Fruit fly (Drosophila melanogaster) whole organism, embryonic: ENCODE results near the gene tyn.
A peak's percentile ranks its signal among the peaks of the same experiment; 100 is the strongest.

Experiments
- Abd-B ChIP-seq: fragments of 200-800 bp; sonication (Bioruptor generic); optimal IDR thresholded peaks from 2 replicates; lab custom pipeline; 2018; ENCODE audit warnings: missing biosample characterization, mild to moderate bottlenecking, missing genetic modification characterization, moderate library complexity
- Ada2b ChIP-seq: fragments of 200-800 bp; sonication (Bioruptor generic); IDR thresholded peaks from 2 replicates; pipeline ENCODE4 v1.3.6; 2022; ENCODE audit warnings: missing biosample characterization, missing genetic modification characterization
- Asciz ChIP-seq: fragments of 200-800 bp; sonication (Bioruptor generic); optimal IDR thresholded peaks from 2 replicates; lab custom pipeline; 2017; ENCODE audit warnings: missing biosample characterization, mild to moderate bottlenecking, missing genetic modification characterization, missing genetic modification reagents
- B-H2 ChIP-seq: fragments of 200-800 bp; sonication (Bioruptor generic); optimal IDR thresholded peaks from 2 replicates; lab custom pipeline; 2018; ENCODE audit warnings: missing biosample characterization, mild to moderate bottlenecking, missing genetic modification characterization
- CG12219 ChIP-seq: fragments of 200-800 bp; sonication (Bioruptor generic); optimal IDR thresholded peaks from 3 replicates; lab custom pipeline; 2018; ENCODE audit warnings: missing biosample characterization, mild to moderate bottlenecking, missing genetic modification characterization
- CG12659 ChIP-seq: fragments of 200-800 bp; sonication (Bioruptor generic); optimal IDR thresholded peaks from 3 replicates; lab custom pipeline; 2017; ENCODE audit warnings: mild to moderate bottlenecking, missing biosample characterization, missing genetic modification reagents, missing genetic modification characterization
- CG12744 ChIP-seq: fragments of 200-800 bp; sonication (Bioruptor generic); optimal IDR thresholded peaks from 2 replicates; lab custom pipeline; 2016; ENCODE audit warnings: missing biosample characterization, missing genetic modification characterization
- CG13123 ChIP-seq: fragments of 200-800 bp; sonication (Bioruptor generic); optimal IDR thresholded peaks from 2 replicates; lab custom pipeline; 2016; ENCODE audit warnings: missing biosample characterization, missing genetic modification characterization
- CG14710 ChIP-seq: fragments of 200-800 bp; sonication (Bioruptor generic); optimal IDR thresholded peaks from 3 replicates; lab custom pipeline; 2019; ENCODE audit warnings: missing biosample characterization, mild to moderate bottlenecking, missing genetic modification characterization, moderate library complexity
- CG15601 ChIP-seq: fragments of 200-800 bp; sonication (Bioruptor generic); optimal IDR thresholded peaks from 3 replicates; lab custom pipeline; 2019; ENCODE audit warnings: missing biosample characterization, mild to moderate bottlenecking, missing genetic modification characterization, moderate library complexity
- CG17829 ChIP-seq: fragments of 200-800 bp; optimal IDR thresholded peaks from 2 replicates; lab custom pipeline; 2019; ENCODE audit warnings: missing biosample characterization, mild to moderate bottlenecking, missing genetic modification characterization, moderate library complexity
- CG3995 ChIP-seq: fragments of 200-800 bp; sonication (Bioruptor generic); optimal IDR thresholded peaks from 3 replicates; lab custom pipeline; 2016; ENCODE audit warnings: missing biosample characterization, missing genetic modification characterization
- CG42726 ChIP-seq: fragments of 200-800 bp; sonication (Bioruptor generic); IDR thresholded peaks from 2 replicates; pipeline ENCODE4 v1.3.6; 2022; ENCODE audit warnings: missing biosample characterization, missing genetic modification characterization; ENCODE audit not compliant: partially characterized antibody
- CG4730 ChIP-seq: fragments of 200-800 bp; sonication (Bioruptor generic); IDR thresholded peaks from 2 replicates; pipeline ENCODE4 v1.3.6; 2022; ENCODE audit warnings: missing biosample characterization, missing genetic modification characterization
- CG6175 ChIP-seq: fragments of 200-800 bp; sonication (Bioruptor generic); IDR thresholded peaks from 3 replicates; pipeline ENCODE4 v1.3.6; 2022; ENCODE audit warnings: missing biosample characterization, missing genetic modification characterization
- CG7987 ChIP-seq: fragments of 200-800 bp; sonication (Bioruptor generic); optimal IDR thresholded peaks from 2 replicates; lab custom pipeline; 2018; ENCODE audit warnings: missing biosample characterization, mild to moderate bottlenecking, missing genetic modification characterization, moderate library complexity
- CG8281 ChIP-seq: fragments of 200-800 bp; sonication (Bioruptor generic); optimal IDR thresholded peaks from 2 replicates; lab custom pipeline; 2018; ENCODE audit warnings: missing biosample characterization, mild to moderate bottlenecking, missing genetic modification characterization, moderate library complexity
- CG8290 ChIP-seq, 3 experiments: fragments of 200-800 bp; sonication (Bioruptor generic); optimal IDR thresholded peaks; 2 replicates each; lab custom pipeline; 2016 to 2019; ENCODE audit warnings: missing biosample characterization in 3 of 3, missing genetic modification characterization in 3 of 3, mild to moderate bottlenecking in 2 of 3, moderate library complexity in 1 of 3
- CG9797 ChIP-seq: fragments of 200-800 bp; sonication (Bioruptor generic); optimal IDR thresholded peaks from 3 replicates; lab custom pipeline; 2018; ENCODE audit warnings: missing biosample characterization, mild to moderate bottlenecking, missing genetic modification characterization
- Dad ChIP-seq: fragments of 200-800 bp; sonication (Bioruptor generic); optimal IDR thresholded peaks from 3 replicates; lab custom pipeline; 2016; ENCODE audit warnings: missing biosample characterization, missing genetic modification characterization
- Doc2 ChIP-seq: fragments of 200-800 bp; sonication (Bioruptor generic); IDR thresholded peaks from 2 replicates; pipeline ENCODE4 v1.3.6; 2022; ENCODE audit warnings: missing biosample characterization, missing genetic modification characterization
- Jarid2 ChIP-seq: fragments of 200-800 bp; sonication (Bioruptor generic); optimal IDR thresholded peaks from 3 replicates; lab custom pipeline; 2017; ENCODE audit warnings: mild to moderate bottlenecking, missing biosample characterization, missing genetic modification reagents, missing genetic modification characterization
- Med ChIP-seq: fragments of 200-800 bp; sonication (Bioruptor generic); peaks from one replicate; lab custom pipeline; 2016; ENCODE audit warnings: missing biosample characterization, missing genetic modification characterization, mild to moderate bottlenecking, inconsistent platforms, moderate library complexity
- Neu2 ChIP-seq: fragments of 200-800 bp; sonication (Bioruptor generic); optimal IDR thresholded peaks from 3 replicates; lab custom pipeline; 2016; ENCODE audit warnings: missing biosample characterization, missing genetic modification characterization, borderline replicate concordance
- Nf-YA ChIP-seq: fragments of 200-800 bp; sonication (Bioruptor generic); IDR thresholded peaks from 2 replicates; pipeline ENCODE4 v1.3.6; 2022; ENCODE audit warnings: missing biosample characterization, missing genetic modification characterization
- Rfx ChIP-seq: fragments of 200-800 bp; sonication (Bioruptor generic); IDR thresholded peaks from 2 replicates; pipeline ENCODE4 v1.3.6; 2022; ENCODE audit warnings: missing biosample characterization, missing genetic modification characterization
- Sry-β ChIP-seq: fragments of 200-800 bp; sonication (Bioruptor generic); optimal IDR thresholded peaks from 2 replicates; lab custom pipeline; 2018; ENCODE audit warnings: missing biosample characterization, mild to moderate bottlenecking, missing genetic modification characterization, moderate library complexity
- ara ChIP-seq: fragments of 200-800 bp; sonication (Bioruptor generic); IDR thresholded peaks from 2 replicates; pipeline ENCODE4 v1.3.6; 2022; ENCODE audit warnings: missing biosample characterization, missing genetic modification characterization
- cato ChIP-seq: fragments of 200-800 bp; sonication (Bioruptor generic); optimal IDR thresholded peaks from 2 replicates; lab custom pipeline; 2016; ENCODE audit warnings: missing biosample characterization, missing genetic modification characterization, borderline replicate concordance
- cg ChIP-seq: fragments of 200-800 bp; sonication (Bioruptor generic); optimal IDR thresholded peaks from 3 replicates; lab custom pipeline; 2019; ENCODE audit warnings: missing biosample characterization, mild to moderate bottlenecking, missing genetic modification characterization, moderate library complexity
- crc ChIP-seq: fragments of 200-800 bp; sonication (Bioruptor generic); optimal IDR thresholded peaks from 2 replicates; lab custom pipeline; 2016; ENCODE audit warnings: missing biosample characterization, missing genetic modification characterization
- da ChIP-seq: fragments of 200-800 bp; sonication (Bioruptor generic); optimal IDR thresholded peaks from 2 replicates; lab custom pipeline; 2016; ENCODE audit warnings: missing biosample characterization, missing genetic modification characterization
- dmrt99B ChIP-seq: fragments of 200-800 bp; sonication (Bioruptor generic); optimal IDR thresholded peaks from 2 replicates; lab custom pipeline; 2018; ENCODE audit warnings: missing biosample characterization, mild to moderate bottlenecking, missing genetic modification characterization, moderate library complexity
- gcm ChIP-seq: fragments of 200-800 bp; sonication (Bioruptor generic); optimal IDR thresholded peaks from 2 replicates; lab custom pipeline; 2019; ENCODE audit warnings: missing biosample characterization, mild to moderate bottlenecking, missing genetic modification characterization, moderate library complexity
- hb ChIP-seq: fragments of 200-800 bp; sonication (Bioruptor generic); IDR thresholded peaks from 3 replicates; pipeline ENCODE4 v1.3.6; 2022; ENCODE audit warnings: missing biosample characterization, missing genetic modification characterization; ENCODE audit not compliant: partially characterized antibody
- hkb ChIP-seq, 2 experiments: fragments of 200-800 bp in 1 of 2; fragments of >200 bp in 1 of 2; sonication (Bioruptor generic) in 1 of 2; IDR thresholded peaks in 1 of 2; optimal IDR thresholded peaks in 1 of 2; 2 replicates each; pipeline versions ENCODE4 v1.3.6 to Lab custom; 2017 to 2022; ENCODE audit warnings: missing biosample characterization in 1 of 2, missing genetic modification characterization in 1 of 2
- hth ChIP-seq: fragments of >200 bp; optimal IDR thresholded peaks from 2 replicates; lab custom pipeline; 2017; ENCODE audit warnings: inconsistent platforms
- inv ChIP-seq: fragments of 200-800 bp; sonication (Bioruptor generic); IDR thresholded peaks from 2 replicates; pipeline ENCODE4 v1.3.6; 2022; ENCODE audit warnings: missing biosample characterization, missing genetic modification characterization; ENCODE audit not compliant: partially characterized antibody
- knrl ChIP-seq: fragments of 200-800 bp; sonication (Bioruptor generic); IDR thresholded peaks from 3 replicates; pipeline ENCODE4 v1.3.6; 2022; ENCODE audit warnings: missing biosample characterization, missing genetic modification characterization; ENCODE audit not compliant: partially characterized antibody
- lab ChIP-seq: fragments of 200-800 bp; sonication (Bioruptor generic); optimal IDR thresholded peaks from 3 replicates; lab custom pipeline; 2017; ENCODE audit warnings: missing biosample characterization, missing genetic modification characterization, mild to moderate bottlenecking, moderate library complexity, missing genetic modification reagents
- lilli ChIP-seq: fragments of 200-800 bp; sonication (Bioruptor generic); optimal IDR thresholded peaks from 3 replicates; lab custom pipeline; 2016; ENCODE audit warnings: missing biosample characterization, missing genetic modification characterization
- nerfin-1 ChIP-seq: fragments of 200-800 bp; sonication (Bioruptor generic); optimal IDR thresholded peaks from 3 replicates; lab custom pipeline; 2019; ENCODE audit warnings: missing biosample characterization, mild to moderate bottlenecking, missing genetic modification characterization, moderate library complexity
- otp ChIP-seq: fragments of 200-800 bp; sonication (Bioruptor generic); IDR thresholded peaks from 3 replicates; pipeline ENCODE4, ENCODE4 v1.3.6; 2022; ENCODE audit warnings: missing biosample characterization, missing genetic modification characterization
- ro ChIP-seq: fragments of 200-800 bp; sonication (Bioruptor generic); IDR thresholded peaks from 2 replicates; pipeline ENCODE4 v1.3.6; 2022; ENCODE audit warnings: missing biosample characterization, missing genetic modification characterization
- run ChIP-seq: fragments of 200-800 bp; sonication (Bioruptor generic); optimal IDR thresholded peaks from 3 replicates; lab custom pipeline; 2018; ENCODE audit warnings: missing biosample characterization, mild to moderate bottlenecking, missing genetic modification characterization
- sim ChIP-seq: fragments of 200-800 bp; sonication (Bioruptor generic); IDR thresholded peaks from 2 replicates; pipeline ENCODE4 v1.3.6; 2022; ENCODE audit warnings: missing biosample characterization, missing genetic modification characterization
- stwl ChIP-seq: fragments of 200-800 bp; sonication (Bioruptor generic); optimal IDR thresholded peaks from 3 replicates; lab custom pipeline; 2018; ENCODE audit warnings: missing biosample characterization, mild to moderate bottlenecking, missing genetic modification characterization, moderate library complexity
- tx ChIP-seq: fragments of 200-800 bp; sonication (Bioruptor generic); optimal IDR thresholded peaks from 2 replicates; lab custom pipeline; 2016; ENCODE audit warnings: missing biosample characterization, missing genetic modification characterization
- vfl ChIP-seq: fragments of 200-800 bp; sonication (Bioruptor generic); optimal IDR thresholded peaks from 2 replicates; lab custom pipeline; 2016; ENCODE audit warnings: missing biosample characterization, missing genetic modification characterization
- zen2 ChIP-seq: fragments of 200-800 bp; sonication (Bioruptor generic); IDR thresholded peaks from 3 replicates; pipeline ENCODE4 v1.3.6; 2022; ENCODE audit warnings: missing biosample characterization, missing genetic modification characterization; ENCODE audit not compliant: partially characterized antibody

The tyn gene

dm6 chrX:245802-246201, 105.7 kb downstream of the tyn start, which contains the start of the genes CG3038 and G9a (continued):
- TF ChIP-seq Doc2 (GFP tag; lab: Robert Waterston, UW) (no peak), Neu2 (GFP tag; lab: Kevin White, UChicago) (no peak), CG3995 (GFP tag; lab: Kevin White, UChicago) (peak; percentile 84), CG7987 (peak; percentile 44), Dad (GFP tag; lab: Kevin White, UChicago) (peak; percentile 22), CG13123 (no peak), CG17829 (tag; lab: Kevin White, UChicago) (peak; percentile 63), vfl (no peak), gcm (GFP tag; lab: Kevin White, UChicago) (peak; percentile 12), cato (GFP tag; lab: Kevin White, UChicago) (no peak), Ada2b (GFP tag; lab: Robert Waterston, UW) (no peak), CG12744 (GFP tag; lab: Kevin White, UChicago) (peak; percentile 30), B-H2 (GFP tag; lab: Kevin White, UChicago) (peak; percentile 48), CG6175 (no peak), CG4730 (GFP tag; lab: Robert Waterston, UW) (no peak), stwl (tag; lab: Kevin White, UChicago) (peak; percentile 95), cg (GFP tag; lab: Kevin White, UChicago) (peak; percentile 90), CG12659 (GFP tag; lab: Kevin White, UChicago) (peak; percentile 92), inv (GFP tag; lab: Robert Waterston, UW) (no peak), knrl (GFP tag; lab: Robert Waterston, UW) (no peak), Sry-β (GFP tag; lab: Kevin White, UChicago) (peak; percentile 26), Abd-B (GFP tag; lab: Kevin White, UChicago) (no peak), Med (peak; percentile 95), CG12219 (GFP tag; lab: Kevin White, UChicago) (no peak), ara (no peak), otp (no peak), Rfx (GFP tag; lab: Robert Waterston, UW) (no peak), CG8290 (GFP tag; optimal IDR thresholded peaks at IDR 0.05; lab: Kevin White, UChicago) (peak; percentile 44), CG8290 (tag; optimal IDR thresholded peaks at IDR 0.05; lab: Kevin White, UChicago) (peak; percentile 47 to 81), da (no peak), hb (GFP tag; lab: Robert Waterston, UW) (no peak), dmrt99B (tag; lab: Kevin White, UChicago) (no peak), CG8281 (tag; lab: Kevin White, UChicago) (no peak), lab (GFP tag; lab: Kevin White, UChicago) (no peak), CG42726 (GFP tag; lab: Robert Waterston, UW) (no peak), lilli (GFP tag; lab: Kevin White, UChicago) (peak; percentile 51), ro (GFP tag; lab: Robert Waterston, UW) (no peak), nerfin-1 (tag; lab: Kevin White, UChicago) (peak; percentile 5), Jarid2 (GFP tag; lab: Kevin White, UChicago) (peak; percentile 79), CG15601 (tag; lab: Kevin White, UChicago) (peak; percentile 55), crc (GFP tag; lab: Kevin White, UChicago) (no peak), tx (no peak), run (tag; lab: Kevin White, UChicago) (no peak), hkb (optimal IDR thresholded peaks at IDR 0.05; lab: Kevin White, UChicago) (no peak), hkb (GFP tag; IDR thresholded peaks at IDR 0.05; lab: Robert Waterston, UW) (no peak), CG9797 (GFP tag; lab: Kevin White, UChicago) (peak; percentile 67), hth (lab: Kevin White, UChicago) (no peak), zen2 (GFP tag; lab: Robert Waterston, UW) (no peak), Nf-YA (no peak), Asciz (GFP tag; lab: Kevin White, UChicago) (no peak), sim (GFP tag; lab: Robert Waterston, UW) (no peak), CG14710 (tag; lab: Kevin White, UChicago) (peak; percentile 100)
